Fruit fly (Drosophila melanogaster) whole organism, adult: ENCODE data around the gene CG16978.

Experiments
- CG11617 ChIP-seq: fragments of 200-800 bp; sonication (Bioruptor generic); optimal IDR thresholded peaks from 2 replicates; lab custom pipeline; 2017; ENCODE audit warnings: mild to moderate bottlenecking, missing biosample characterization, missing genetic modification reagents, missing genetic modification characterization
- CG12768 ChIP-seq: fragments of 200-800 bp; sonication (Bioruptor generic); optimal IDR thresholded peaks from 2 replicates; lab custom pipeline; 2017; ENCODE audit warnings: missing biosample characterization, missing genetic modification characterization, mild to moderate bottlenecking, moderate library complexity, missing genetic modification reagents
- CG14711 ChIP-seq: fragments of 200-800 bp; sonication (Bioruptor generic); optimal IDR thresholded peaks from 2 replicates; lab custom pipeline; 2018; ENCODE audit warnings: missing biosample characterization, mild to moderate bottlenecking, missing genetic modification characterization, moderate library complexity
- CG1620 ChIP-seq: fragments of 200-800 bp; sonication (Bioruptor generic); optimal IDR thresholded peaks from 2 replicates; lab custom pipeline; 2016; ENCODE audit warnings: missing biosample characterization, missing genetic modification characterization
- CG33017 ChIP-seq: fragments of 200-800 bp; sonication (Bioruptor generic); optimal IDR thresholded peaks from 2 replicates; lab custom pipeline; 2018; ENCODE audit warnings: missing biosample characterization, mild to moderate bottlenecking, missing genetic modification characterization, moderate library complexity
- CG5204 ChIP-seq: fragments of 200-800 bp; sonication (Bioruptor generic); optimal IDR thresholded peaks from 2 replicates; lab custom pipeline; 2016; ENCODE audit warnings: missing biosample characterization, missing genetic modification characterization
- CG7045 ChIP-seq: fragments of 200-800 bp; sonication (Bioruptor generic); optimal IDR thresholded peaks from 2 replicates; lab custom pipeline; 2017; ENCODE audit warnings: missing biosample characterization, mild to moderate bottlenecking, missing genetic modification characterization
- CG7101 ChIP-seq: fragments of 200-800 bp; sonication (Bioruptor generic); optimal IDR thresholded peaks from 2 replicates; lab custom pipeline; 2018; ENCODE audit warnings: missing biosample characterization, mild to moderate bottlenecking, missing genetic modification characterization, moderate library complexity
- Clk ChIP-seq: fragments of 200-800 bp; sonication (Bioruptor generic); optimal IDR thresholded peaks from 2 replicates; lab custom pipeline; 2017; ENCODE audit warnings: missing biosample characterization, missing genetic modification characterization
- Crg-1 ChIP-seq: fragments of 200-800 bp; sonication (Bioruptor generic); optimal IDR thresholded peaks from 2 replicates; lab custom pipeline; 2016; ENCODE audit warnings: missing biosample characterization, missing genetic modification characterization
- Hr96 ChIP-seq: fragments of 200-800 bp; sonication (Bioruptor generic); optimal IDR thresholded peaks from 2 replicates; lab custom pipeline; 2016; ENCODE audit warnings: missing biosample characterization, missing genetic modification characterization
- Mnt ChIP-seq: fragments of 200-800 bp; sonication (Bioruptor generic); optimal IDR thresholded peaks from 2 replicates; lab custom pipeline; 2016; ENCODE audit warnings: missing biosample characterization, mild to moderate bottlenecking, missing genetic modification characterization
- bab1 ChIP-seq: fragments of 200-800 bp; sonication (Bioruptor generic); optimal IDR thresholded peaks from 3 replicates; lab custom pipeline; 2019; ENCODE audit warnings: missing biosample characterization, mild to moderate bottlenecking, missing genetic modification characterization, moderate library complexity
- cic ChIP-seq: fragments of 200-800 bp; sonication (Bioruptor generic); optimal IDR thresholded peaks from 2 replicates; lab custom pipeline; 2017; ENCODE audit warnings: missing biosample characterization, mild to moderate bottlenecking, missing genetic modification characterization, moderate library complexity
- cnc ChIP-seq, 2 experiments: fragments of >200 bp; optimal IDR thresholded peaks; 2 replicates each; lab custom pipeline; 2017
- kay ChIP-seq: fragments of 200-800 bp; sonication (Bioruptor generic); peaks from one replicate; lab custom pipeline; 2016; ENCODE audit warnings: missing biosample characterization, missing genetic modification characterization, borderline replicate concordance
- ovo ChIP-seq: fragments of 200-800 bp; sonication (Bioruptor generic); optimal IDR thresholded peaks from 2 replicates; lab custom pipeline; 2016; ENCODE audit warnings: missing biosample characterization, missing genetic modification characterization
- pad ChIP-seq: fragments of 200-800 bp; sonication (Bioruptor generic); optimal IDR thresholded peaks from 3 replicates; lab custom pipeline; 2017; ENCODE audit warnings: missing biosample characterization, missing genetic modification characterization, mild to moderate bottlenecking, moderate library complexity, missing genetic modification reagents
- tj ChIP-seq: fragments of 200-800 bp; sonication (Bioruptor generic); optimal IDR thresholded peaks from 3 replicates; lab custom pipeline; 2017; ENCODE audit warnings: missing biosample characterization, mild to moderate bottlenecking, missing genetic modification characterization, moderate library complexity
- toe ChIP-seq: fragments of 200-800 bp; sonication (Bioruptor generic); optimal IDR thresholded peaks from 2 replicates; lab custom pipeline; 2016; ENCODE audit warnings: missing biosample characterization, missing genetic modification characterization

The CG16978 gene

dm6 chr2L:13142803-13143202, 619 bp downstream of the CG16978 start, which contains the start of gene CG9928:
Gene CG9928, minus strand, starts transcription at chr2L:13142903.
- TF ChIP-seq CG33017 (tag; lab: Kevin White, UChicago) (no peak), CG7101 (no peak), kay (GFP tag; lab: Kevin White, UChicago) (no peak), toe (GFP tag; lab: Kevin White, UChicago) (no peak), ovo (GFP tag; lab: Kevin White, UChicago) (no peak), tj (GFP tag; lab: Kevin White, UChicago) (no peak), CG12768 (GFP tag; lab: Kevin White, UChicago) (no peak), pad (GFP tag; lab: Kevin White, UChicago) (no peak), CG1620 (GFP tag; lab: Kevin White, UChicago) (no peak), Hr96 (GFP tag; lab: Kevin White, UChicago) (no peak), Clk (GFP tag; lab: Kevin White, UChicago) (no peak), CG14711 (tag; lab: Kevin White, UChicago) (no peak), bab1 (GFP tag; lab: Kevin White, UChicago) (no peak), cic (GFP tag; lab: Kevin White, UChicago) (no peak), Mnt (GFP tag; lab: Kevin White, UChicago) (no peak), Crg-1 (GFP tag; lab: Kevin White, UChicago) (no peak), CG5204 (GFP tag; lab: Kevin White, UChicago) (no peak), CG7045 (GFP tag; lab: Kevin White, UChicago) (no peak)

- TF ChIP-seq Crg-1 (GFP tag; lab: Kevin White, UChicago) (no peak), bab1 (GFP tag; lab: Kevin White, UChicago) (no peak), CG7045 (GFP tag; lab: Kevin White, UChicago) (no peak), Hr96 (GFP tag; lab: Kevin White, UChicago) (no peak), CG14711 (tag; lab: Kevin White, UChicago) (no peak), toe (GFP tag; lab: Kevin White, UChicago) (no peak), CG33017 (tag; lab: Kevin White, UChicago) (no peak), kay (GFP tag; lab: Kevin White, UChicago) (no peak), Mnt (GFP tag; lab: Kevin White, UChicago) (no peak), CG5204 (GFP tag; lab: Kevin White, UChicago) (no peak)
Observed at dm6 chr2L:13140891-13141290, 2.5 kb downstream of the CG16978 start.

- TF ChIP-seq cic (GFP tag; lab: Kevin White, UChicago) (no peak), tj (GFP tag; lab: Kevin White, UChicago) (no peak), cnc (optimal IDR thresholded peaks at IDR 0.05; lab: Kevin White, UChicago) (no peak), CG12768 (GFP tag; lab: Kevin White, UChicago) (no peak), CG11617 (GFP tag; lab: Kevin White, UChicago) (no peak), CG7045 (GFP tag; lab: Kevin White, UChicago) (no peak), CG1620 (GFP tag; lab: Kevin White, UChicago) (no peak), Clk (GFP tag; lab: Kevin White, UChicago) (no peak), ovo (GFP tag; lab: Kevin White, UChicago) (no peak), CG5204 (GFP tag; lab: Kevin White, UChicago) (no peak), Hr96 (GFP tag; lab: Kevin White, UChicago) (no peak), pad (GFP tag; lab: Kevin White, UChicago) (no peak), toe (GFP tag; lab: Kevin White, UChicago) (no peak), CG14711 (tag; lab: Kevin White, UChicago) (no peak), bab1 (GFP tag; lab: Kevin White, UChicago) (no peak), Crg-1 (GFP tag; lab: Kevin White, UChicago) (no peak), CG33017 (tag; lab: Kevin White, UChicago) (no peak)
Observed at dm6 chr2L:13135929-13136328, 7.5 kb downstream of the CG16978 start.

DNA sequence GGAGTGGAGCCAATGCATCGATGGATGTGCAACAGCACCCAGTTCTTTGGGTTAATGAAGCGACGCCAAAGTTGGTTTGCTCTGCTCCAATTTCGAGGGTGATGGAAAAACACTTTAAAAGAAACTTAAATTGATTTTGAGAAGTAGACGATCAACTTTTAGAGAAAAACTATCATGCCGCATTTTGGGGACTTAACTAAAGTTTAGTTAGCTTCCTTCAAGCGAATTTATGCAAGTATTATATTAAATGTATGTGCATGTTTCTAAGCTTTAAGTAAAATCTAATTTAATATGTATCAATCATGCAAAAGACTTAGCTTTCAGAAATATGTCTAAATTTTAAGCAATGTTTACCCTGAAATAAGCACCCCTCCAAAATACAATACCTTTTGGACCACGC, 13.1 kb downstream of the CG16978 start, which contains the start of gene CG5122:
CG5122 (plus strand) TSS at position 301 of the 400 bp plus-strand sequence.
- no peak for TF ChIP-seq CG12768 (GFP tag; lab: Kevin White, UChicago)
- no peak for TF ChIP-seq Crg-1 (GFP tag; lab: Kevin White, UChicago)
- no peak for TF ChIP-seq ovo (GFP tag; lab: Kevin White, UChicago)
- no peak for TF ChIP-seq CG11617 (GFP tag; lab: Kevin White, UChicago)
- no peak for TF ChIP-seq CG7101
- no peak for TF ChIP-seq Mnt (GFP tag; lab: Kevin White, UChicago)
- no peak for TF ChIP-seq kay (GFP tag; lab: Kevin White, UChicago)
- no peak for TF ChIP-seq tj (GFP tag; lab: Kevin White, UChicago)
- no peak for TF ChIP-seq toe (GFP tag; lab: Kevin White, UChicago)
- no peak for TF ChIP-seq CG7045 (GFP tag; lab: Kevin White, UChicago)
- TF ChIP-seq Clk (GFP tag; lab: Kevin White, UChicago): no peak
- TF ChIP-seq CG33017 (tag; lab: Kevin White, UChicago): no peak
- no peak for TF ChIP-seq CG14711 (tag; lab: Kevin White, UChicago)
- TF ChIP-seq Hr96 (GFP tag; lab: Kevin White, UChicago): no peak
- no peak for TF ChIP-seq CG1620 (GFP tag; lab: Kevin White, UChicago)
- TF ChIP-seq cic (GFP tag; lab: Kevin White, UChicago): no peak
- TF ChIP-seq cnc (optimal IDR thresholded peaks at IDR 0.05; lab: Kevin White, UChicago): no peak
- TF ChIP-seq pad (GFP tag; lab: Kevin White, UChicago): no peak
- TF ChIP-seq bab1 (GFP tag; lab: Kevin White, UChicago): no peak
- TF ChIP-seq CG5204 (GFP tag; lab: Kevin White, UChicago): no peak

dm6 chr2L:13122526-13122925, 20.9 kb downstream of the CG16978 start:
- TF ChIP-seq Hr96 (GFP tag; lab: Kevin White, UChicago) (no peak), CG12768 (GFP tag; lab: Kevin White, UChicago) (no peak), Clk (GFP tag; lab: Kevin White, UChicago) (no peak), CG33017 (tag; lab: Kevin White, UChicago) (no peak), CG11617 (GFP tag; lab: Kevin White, UChicago) (no peak), cic (GFP tag; lab: Kevin White, UChicago) (no peak), toe (GFP tag; lab: Kevin White, UChicago) (no peak), bab1 (GFP tag; lab: Kevin White, UChicago) (no peak), CG7045 (GFP tag; lab: Kevin White, UChicago) (no peak), cnc (optimal IDR thresholded peaks at IDR 0.05; lab: Kevin White, UChicago) (no peak), CG7101 (no peak)
